Fruit fly (Drosophila melanogaster): ENCODE measurements around the gene Gnpat.

Gnpat gene

DNA sequence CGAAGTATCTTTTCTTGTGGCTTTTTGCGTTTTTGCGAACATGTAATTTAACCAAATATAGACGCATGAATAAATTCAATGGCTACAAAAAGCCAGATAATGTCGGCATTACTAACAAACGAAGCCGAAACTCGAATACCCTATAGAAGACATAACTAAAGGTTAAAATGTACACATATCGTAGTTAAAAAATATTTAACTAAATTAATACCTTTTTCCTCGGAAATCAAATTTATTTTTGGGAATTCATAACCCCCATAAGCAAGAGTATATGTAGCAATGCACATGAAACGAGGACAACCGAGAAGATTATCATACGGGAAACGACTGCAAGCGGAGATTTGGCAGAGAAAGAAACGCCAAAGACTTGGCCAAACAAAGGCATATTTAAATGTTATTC, 29.1 kb downstream of the Gnpat start:
- TF ChIP-seq Snoo (tag; optimal IDR thresholded peaks at IDR 0.05) = no peak
- TF ChIP-seq gl (tag; optimal IDR thresholded peaks at IDR 0.05) = no peak
- TF ChIP-seq Ets98B (GFP tag; IDR thresholded peaks at IDR 0.05) = 0 out of 2 replicates have a peak, but pooled peaks have one; percentile 7
- TF ChIP-seq rn (GFP tag; IDR thresholded peaks at IDR 0.05) = no peak
- peak; percentile 68 for TF ChIP-seq CG8301 (tag; optimal IDR thresholded peaks at IDR 0.05)
- TF ChIP-seq CG17806 (tag; optimal IDR thresholded peaks at IDR 0.05) = peak; percentile 62
- no peak for TF ChIP-seq CG13204 (GFP tag; optimal IDR thresholded peaks at IDR 0.05)
- TF ChIP-seq CG12605 (GFP tag; IDR thresholded peaks at IDR 0.05) = peak; percentile 46; the same call in 1 of the 2 replicates
- TF ChIP-seq Pif1A (GFP tag; optimal IDR thresholded peaks at IDR 0.05) = peak; percentile 39
- TF ChIP-seq D1 (tag; optimal IDR thresholded peaks at IDR 0.05) = peak; percentile 61
- peak; percentile 25 for TF ChIP-seq CG34367 (tag; optimal IDR thresholded peaks at IDR 0.05)
- peak; percentile 64 for TF ChIP-seq CG14655 (GFP tag; optimal IDR thresholded peaks at IDR 0.05)
- no peak for TF ChIP-seq CG10348 (GFP tag; IDR thresholded peaks at IDR 0.05)
- TF ChIP-seq CG32121 (GFP tag; IDR thresholded peaks at IDR 0.05) = peak; percentile 35; the same call in 1 of the 2 replicates
- TF ChIP-seq Pif1B (GFP tag; optimal IDR thresholded peaks at IDR 0.05) = peak; percentile 50
- no peak for TF ChIP-seq fd96Ca (GFP tag; IDR thresholded peaks at IDR 0.05)
- TF ChIP-seq EcR (GFP tag; optimal IDR thresholded peaks at IDR 0.05) = no peak
- TF ChIP-seq CG15710 (tag; optimal IDR thresholded peaks at IDR 0.05) = peak; percentile 56
- TF ChIP-seq CG8159 (tag; optimal IDR thresholded peaks at IDR 0.05) = peak; percentile 51
- TF ChIP-seq CG4496 (GFP tag; IDR thresholded peaks at IDR 0.05) = peak; percentile 68
- peak; percentile 59 for TF ChIP-seq CG9948 (tag; optimal IDR thresholded peaks at IDR 0.05)

DNA sequence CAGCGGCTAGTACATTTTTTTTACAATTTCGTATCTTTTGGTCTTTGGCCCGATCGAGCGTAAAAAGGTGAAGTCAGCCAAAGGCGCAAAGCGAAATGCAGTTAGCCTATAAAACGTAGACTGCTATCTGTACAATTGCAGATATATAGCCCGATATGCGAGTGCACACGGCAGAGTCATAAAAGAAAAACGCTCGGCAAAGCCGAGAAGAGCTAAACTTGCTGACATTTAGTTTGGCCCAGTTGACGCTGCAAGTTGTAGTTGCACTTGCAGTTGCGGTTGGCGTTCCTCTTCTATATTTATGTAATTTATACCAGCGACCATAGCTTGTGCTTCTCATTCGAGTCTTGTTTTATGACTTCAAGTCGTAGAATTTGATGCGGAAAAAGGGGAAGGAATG, 30.1 kb downstream of the Gnpat start:
- TF ChIP-seq CG4496 (GFP tag; IDR thresholded peaks at IDR 0.05) (peak; percentile 67; the same call in 2 of the 3 replicates), CG10348 (GFP tag; IDR thresholded peaks at IDR 0.05) (no peak)

DNA sequence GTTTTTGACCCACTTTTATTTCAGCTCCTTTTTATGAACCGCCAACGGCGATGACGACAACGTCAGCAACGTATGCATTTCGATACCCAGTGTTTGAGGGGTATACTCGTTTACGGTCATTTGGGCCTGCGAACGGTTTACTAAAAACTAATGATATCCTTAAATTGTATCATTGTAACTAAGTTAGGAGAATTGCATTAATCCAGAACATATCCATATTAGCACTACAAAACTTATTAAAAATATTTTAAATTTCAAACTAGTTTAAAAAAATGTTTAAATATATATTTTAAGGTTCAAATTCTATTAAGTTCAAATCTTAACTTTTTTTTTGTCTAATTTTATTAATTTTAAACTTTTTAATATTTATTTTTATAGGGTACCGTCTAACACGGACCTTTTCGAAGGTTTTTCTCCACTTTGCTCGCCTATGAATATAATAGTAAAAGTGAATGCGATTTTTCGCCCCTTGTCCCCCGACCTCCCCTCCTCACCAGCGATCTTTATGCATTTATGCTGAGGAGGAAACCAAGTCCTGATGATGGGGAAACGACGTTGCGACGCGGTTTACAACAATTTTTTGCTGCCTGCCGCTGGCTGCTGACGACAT, 31.4 kb downstream of the Gnpat start:
- TF ChIP-seq CG8301 (tag; optimal IDR thresholded peaks at IDR 0.05) = peak; percentile 0
- peak; percentile 44; the same call in 1 of the 3 replicates for TF ChIP-seq fd96Ca (GFP tag; IDR thresholded peaks at IDR 0.05)
- no peak for TF ChIP-seq gl (tag; optimal IDR thresholded peaks at IDR 0.05)
- TF ChIP-seq CG15710 (tag; optimal IDR thresholded peaks at IDR 0.05) = peak; percentile 35
- TF ChIP-seq D1 (tag; optimal IDR thresholded peaks at IDR 0.05) = peak; percentile 61
- no peak for TF ChIP-seq CG13204 (GFP tag; optimal IDR thresholded peaks at IDR 0.05)
- TF ChIP-seq CG10348 (GFP tag; IDR thresholded peaks at IDR 0.05) = no peak
- TF ChIP-seq CG17806 (tag; optimal IDR thresholded peaks at IDR 0.05) = peak; percentile 20
- TF ChIP-seq Snoo (tag; optimal IDR thresholded peaks at IDR 0.05) = peak; percentile 50
- peak; percentile 52; the same call in 1 of the 2 replicates for TF ChIP-seq CG32121 (GFP tag; IDR thresholded peaks at IDR 0.05)
- TF ChIP-seq CG8159 (tag; optimal IDR thresholded peaks at IDR 0.05) = peak; percentile 31
- peak; percentile 58 for TF ChIP-seq CG14655 (GFP tag; optimal IDR thresholded peaks at IDR 0.05)
- no peak for TF ChIP-seq Ets98B (GFP tag; IDR thresholded peaks at IDR 0.05)
- peak; percentile 54 for TF ChIP-seq CG9948 (tag; optimal IDR thresholded peaks at IDR 0.05)
- TF ChIP-seq EcR (GFP tag; optimal IDR thresholded peaks at IDR 0.05) = no peak
- TF ChIP-seq rn (GFP tag; IDR thresholded peaks at IDR 0.05) = no peak
- no peak for TF ChIP-seq CG34367 (tag; optimal IDR thresholded peaks at IDR 0.05)
- TF ChIP-seq Pif1B (GFP tag; optimal IDR thresholded peaks at IDR 0.05) = peak; percentile 4

DNA sequence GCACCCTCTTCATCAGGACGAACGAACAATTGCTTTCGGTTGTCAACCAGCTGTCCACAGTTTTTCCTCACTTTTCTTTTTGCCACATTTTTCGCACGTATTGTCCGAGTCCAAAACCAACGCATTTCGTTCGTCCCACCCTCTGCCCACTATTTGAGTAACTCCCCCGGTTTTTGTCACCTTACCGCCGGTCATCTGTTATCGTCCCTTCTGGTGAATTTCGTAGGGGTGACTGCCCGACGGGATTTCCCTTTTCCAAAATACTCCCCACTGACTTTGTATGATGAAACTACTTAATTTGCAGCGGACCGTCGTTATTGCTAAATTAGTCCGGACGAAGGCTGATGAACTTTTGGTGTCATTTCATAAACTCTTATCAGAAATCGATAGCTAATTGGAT, 33.6 kb downstream of the Gnpat start:
- TF ChIP-seq CG13204 (GFP tag; optimal IDR thresholded peaks at IDR 0.05) (no peak), CG9948 (tag; optimal IDR thresholded peaks at IDR 0.05) (no peak), D1 (tag; optimal IDR thresholded peaks at IDR 0.05) (no peak), rn (GFP tag; IDR thresholded peaks at IDR 0.05) (no peak), CG8301 (tag; optimal IDR thresholded peaks at IDR 0.05) (no peak), Snoo (tag; optimal IDR thresholded peaks at IDR 0.05) (no peak), Pif1A (GFP tag; optimal IDR thresholded peaks at IDR 0.05) (no peak), EcR (GFP tag; optimal IDR thresholded peaks at IDR 0.05) (no peak), CG14655 (GFP tag; optimal IDR thresholded peaks at IDR 0.05) (no peak)

DNA sequence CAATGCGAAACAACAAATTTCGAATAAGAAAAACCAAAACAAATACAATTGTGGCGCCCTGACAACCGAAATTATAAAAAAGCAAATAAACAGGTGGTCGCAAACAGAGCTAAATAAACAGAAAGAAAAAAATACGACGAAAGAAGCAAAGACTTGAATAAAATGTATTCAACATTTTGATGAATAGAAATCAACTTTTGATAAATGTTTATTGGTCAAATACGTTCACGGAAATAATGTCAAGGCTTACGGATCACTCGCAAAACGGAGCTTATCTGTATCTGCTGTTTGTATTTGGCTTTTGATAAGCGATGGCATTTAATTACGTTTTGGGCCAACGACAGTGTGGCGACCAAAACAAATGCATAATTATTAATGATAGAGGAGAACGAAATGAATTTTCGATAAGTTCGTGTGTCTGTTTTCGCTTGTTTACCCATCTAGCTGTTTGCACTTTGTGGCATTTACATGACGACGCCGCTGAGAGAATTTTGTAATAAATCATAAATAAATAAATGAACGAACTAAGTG, 37.5 kb downstream of the Gnpat start:
- TF ChIP-seq CG34367 (tag; optimal IDR thresholded peaks at IDR 0.05) (no peak), CG8159 (tag; optimal IDR thresholded peaks at IDR 0.05) (no peak), Ets98B (GFP tag; IDR thresholded peaks at IDR 0.05) (no peak), D1 (tag; optimal IDR thresholded peaks at IDR 0.05) (no peak), Pif1B (GFP tag; optimal IDR thresholded peaks at IDR 0.05) (no peak), rn (GFP tag; IDR thresholded peaks at IDR 0.05) (no peak), Snoo (tag; optimal IDR thresholded peaks at IDR 0.05) (no peak), CG8301 (tag; optimal IDR thresholded peaks at IDR 0.05) (no peak), CG4496 (GFP tag; IDR thresholded peaks at IDR 0.05) (no peak), Pif1A (GFP tag; optimal IDR thresholded peaks at IDR 0.05) (no peak), CG32121 (GFP tag; IDR thresholded peaks at IDR 0.05) (no peak), CG13204 (GFP tag; optimal IDR thresholded peaks at IDR 0.05) (no peak), CG12605 (GFP tag; IDR thresholded peaks at IDR 0.05) (no peak), gl (tag; optimal IDR thresholded peaks at IDR 0.05) (no peak), EcR (GFP tag; optimal IDR thresholded peaks at IDR 0.05) (no peak), CG10348 (GFP tag; IDR thresholded peaks at IDR 0.05) (no peak), CG15710 (tag; optimal IDR thresholded peaks at IDR 0.05) (no peak)

DNA sequence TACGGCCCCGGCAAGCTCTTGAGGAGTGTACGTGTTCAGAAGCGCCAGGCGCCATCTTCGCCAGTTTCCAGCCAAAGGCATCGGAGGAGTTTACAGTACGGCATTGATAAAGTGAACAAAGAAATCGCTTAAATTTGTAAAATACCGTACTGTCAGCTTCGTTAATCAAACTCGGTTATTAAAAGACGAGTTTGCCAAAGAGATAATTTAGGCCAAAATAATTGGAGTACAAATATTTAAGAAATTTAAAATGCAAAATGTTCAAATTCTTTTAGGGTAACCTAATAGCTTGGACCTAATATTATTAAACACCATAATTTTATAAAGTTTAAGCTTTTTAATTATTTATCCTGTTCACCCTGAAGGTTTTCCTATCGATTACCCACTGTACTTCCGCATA, 38.9 kb downstream of the Gnpat start:
- no peak for TF ChIP-seq fd96Ca (GFP tag; IDR thresholded peaks at IDR 0.05)
- TF ChIP-seq Snoo (tag; optimal IDR thresholded peaks at IDR 0.05) = no peak
- TF ChIP-seq CG8301 (tag; optimal IDR thresholded peaks at IDR 0.05) = peak; percentile 62
- no peak for TF ChIP-seq Pif1B (GFP tag; optimal IDR thresholded peaks at IDR 0.05)
- peak; percentile 7 for TF ChIP-seq CG34367 (tag; optimal IDR thresholded peaks at IDR 0.05)
- peak; percentile 38 for TF ChIP-seq Pif1A (GFP tag; optimal IDR thresholded peaks at IDR 0.05)
- no peak for TF ChIP-seq gl (tag; optimal IDR thresholded peaks at IDR 0.05)
- TF ChIP-seq CG9948 (tag; optimal IDR thresholded peaks at IDR 0.05) = peak; percentile 45
- peak; percentile 24 for TF ChIP-seq CG17806 (tag; optimal IDR thresholded peaks at IDR 0.05)
- TF ChIP-seq CG12605 (GFP tag; IDR thresholded peaks at IDR 0.05) = no peak
- no peak for TF ChIP-seq EcR (GFP tag; optimal IDR thresholded peaks at IDR 0.05)
- TF ChIP-seq CG8159 (tag; optimal IDR thresholded peaks at IDR 0.05) = peak; percentile 57
- TF ChIP-seq CG14655 (GFP tag; optimal IDR thresholded peaks at IDR 0.05) = peak; percentile 75
- no peak for TF ChIP-seq CG15710 (tag; optimal IDR thresholded peaks at IDR 0.05)
